Worm (Caenorhabditis elegans) whole organism, early embryonic: ENCODE data around the gene T13H5.8.

Experiments
- B0310.2 ChIP-seq: sonication (generic microtip); optimal IDR thresholded peaks from 2 replicates; lab custom pipeline; 2016; ENCODE audit warnings: mild to moderate bottlenecking, missing genetic modification characterization, missing compliant biosample characterization
- F13C5.2 ChIP-seq: sonication (generic microtip); optimal IDR thresholded peaks from 2 replicates; lab custom pipeline; 2017; ENCODE audit warnings: mild to moderate bottlenecking, missing genetic modification characterization, inconsistent platforms, missing compliant biosample characterization
- aly-1 ChIP-seq: sonication (generic microtip); optimal IDR thresholded peaks from 2 replicates; lab custom pipeline; 2016; ENCODE audit warnings: missing genetic modification characterization, missing compliant biosample characterization
- ama-1 ChIP-seq: fragments of 150-350 bp; optimal IDR thresholded peaks from 2 replicates; lab custom pipeline; 2014
- ceh-13 ChIP-seq: fragments of 200-800 bp; sonication (Bioruptor generic); optimal IDR thresholded peaks from 2 replicates; lab custom pipeline; 2018; ENCODE audit warnings: mild to moderate bottlenecking, missing genetic modification characterization, missing compliant biosample characterization
- ceh-36 ChIP-seq: sonication (generic microtip); optimal IDR thresholded peaks from 2 replicates; lab custom pipeline; 2016; ENCODE audit warnings: missing genetic modification characterization, inconsistent platforms, missing compliant biosample characterization
- ets-7 ChIP-seq: sonication (generic microtip); optimal IDR thresholded peaks from 2 replicates; lab custom pipeline; 2016; ENCODE audit warnings: missing genotype, missing genetic modification characterization, missing compliant biosample characterization
- flt-1 ChIP-seq: fragments of 200-800 bp; sonication (Bioruptor generic); IDR thresholded peaks from 2 replicates; pipeline ENCODE4 v1.3.6; 2022; ENCODE audit warnings: missing genetic modification characterization, missing compliant biosample characterization
- hmbx-1 ChIP-seq: sonication (generic microtip); optimal IDR thresholded peaks from 2 replicates; lab custom pipeline; 2016; ENCODE audit warnings: mild to moderate bottlenecking, missing genetic modification characterization, missing compliant biosample characterization
- hmg-4 ChIP-seq: fragments of 200-800 bp; sonication (Bioruptor generic); optimal IDR thresholded peaks from 2 replicates; lab custom pipeline; 2018; ENCODE audit warnings: mild to moderate bottlenecking, missing genetic modification characterization, missing compliant biosample characterization
- hnd-1 ChIP-seq: sonication (generic microtip); optimal IDR thresholded peaks from 2 replicates; lab custom pipeline; 2016; ENCODE audit warnings: missing genetic modification characterization, missing compliant biosample characterization
- pes-1 ChIP-seq: fragments of 200-800 bp; sonication (Bioruptor generic); IDR thresholded peaks from 2 replicates; pipeline ENCODE4 v1.3.6; 2022; ENCODE audit warnings: missing genetic modification reagents, missing genetic modification characterization, missing compliant biosample characterization
- scrt-1 ChIP-seq: fragments of 200-800 bp; sonication (Bioruptor generic); IDR thresholded peaks from 2 replicates; pipeline ENCODE4 v1.3.6; 2022; ENCODE audit warnings: missing genetic modification characterization, missing compliant biosample characterization
- sea-1 ChIP-seq: fragments of 200-800 bp; sonication (Bioruptor generic); conservative IDR thresholded peaks from 2 replicates; pipeline ENCODE4 v1.3.6; 2022; ENCODE audit warnings: missing genetic modification characterization, missing compliant biosample characterization
- tbx-11 ChIP-seq: fragments of 200-800 bp; sonication (Bioruptor generic); IDR thresholded peaks from 2 replicates; pipeline ENCODE4 v1.3.6; 2022; ENCODE audit warnings: missing genetic modification characterization, missing compliant biosample characterization
- tbx-37 ChIP-seq: fragments of 200-800 bp; sonication (Bioruptor generic); conservative IDR thresholded peaks from 2 replicates; pipeline ENCODE4 v1.3.6; 2022; ENCODE audit warnings: missing genetic modification reagents, missing genetic modification characterization, missing compliant biosample characterization
- tra-4 ChIP-seq: sonication (generic microtip); optimal IDR thresholded peaks from 2 replicates; lab custom pipeline; 2017; ENCODE audit warnings: missing genetic modification characterization, missing compliant biosample characterization

Gene T13H5.8

ce11 chrII:8483124-8483792, 35.1 kb upstream of the T13H5.8 start:
- no peak for TF ChIP-seq tra-4 (tag; lab: Kevin White, UChicago)
- TF ChIP-seq ama-1 (lab: Kevin White, UChicago), result no peak
- no peak for TF ChIP-seq scrt-1 (GFP tag; lab: Robert Waterston, UW)
- no peak for TF ChIP-seq flt-1
- TF ChIP-seq hnd-1 (tag; lab: Kevin White, UChicago), result no peak
- no peak for TF ChIP-seq F13C5.2
- TF ChIP-seq tbx-11, result no peak
- no peak for TF ChIP-seq tbx-37 (GFP tag; lab: Robert Waterston, UW)
- no peak for TF ChIP-seq hmbx-1 (tag; lab: Kevin White, UChicago)

- TF ChIP-seq sea-1 (no peak), ama-1 (lab: Kevin White, UChicago) (no peak), ceh-13 (GFP tag; lab: Kevin White, UChicago) (no peak), hmbx-1 (tag; lab: Kevin White, UChicago) (no peak), hmg-4 (GFP tag; lab: Kevin White, UChicago) (no peak), tbx-11 (no peak), scrt-1 (GFP tag; lab: Robert Waterston, UW) (no peak), ceh-36 (tag; lab: Kevin White, UChicago) (no peak), B0310.2 (tag; lab: Kevin White, UChicago) (no peak), hnd-1 (tag; lab: Kevin White, UChicago) (no peak), ets-7 (tag; lab: Kevin White, UChicago) (no peak), aly-1 (no peak), tbx-37 (GFP tag; lab: Robert Waterston, UW) (no peak), pes-1 (GFP tag; lab: Robert Waterston, UW) (no peak), flt-1 (no peak), tra-4 (tag; lab: Kevin White, UChicago) (no peak), F13C5.2 (no peak)
Observed at ce11 chrII:8483793-8484186, 34.5 kb upstream of the T13H5.8 start, which contains the start of gene taap-1. TSS of gene taap-1 (minus strand) at chrII:8483871.

- TF ChIP-seq ceh-36 (tag; lab: Kevin White, UChicago) (no peak), B0310.2 (tag; lab: Kevin White, UChicago) (no peak), scrt-1 (GFP tag; lab: Robert Waterston, UW) (no peak), aly-1 (no peak), tbx-37 (GFP tag; lab: Robert Waterston, UW) (no peak), tbx-11 (no peak), pes-1 (GFP tag; lab: Robert Waterston, UW) (no peak), ets-7 (tag; lab: Kevin White, UChicago) (no peak), ceh-13 (GFP tag; lab: Kevin White, UChicago) (no peak), flt-1 (no peak), sea-1 (no peak), F13C5.2 (no peak), ama-1 (lab: Kevin White, UChicago) (no peak), hmbx-1 (tag; lab: Kevin White, UChicago) (no peak)
Observed at ce11 chrII:8484546-8484945, 33.8 kb upstream of the T13H5.8 start.

ce11 chrII:8485603-8486002, 32.7 kb upstream of the T13H5.8 start, which contains the start of gene gbh-2:
TSS of gene gbh-2 (plus strand) at chrII:8485879.
- TF ChIP-seq pes-1 (GFP tag; lab: Robert Waterston, UW), result no peak

ce11 chrII:8488123-8488522, 30.2 kb upstream of the T13H5.8 start:
- TF ChIP-seq tra-4 (tag; lab: Kevin White, UChicago) (no peak), B0310.2 (tag; lab: Kevin White, UChicago) (no peak), ets-7 (tag; lab: Kevin White, UChicago) (no peak), pes-1 (GFP tag; lab: Robert Waterston, UW) (no peak), sea-1 (no peak), flt-1 (no peak), aly-1 (no peak), hmbx-1 (tag; lab: Kevin White, UChicago) (no peak), scrt-1 (GFP tag; lab: Robert Waterston, UW) (no peak), tbx-11 (no peak), hnd-1 (tag; lab: Kevin White, UChicago) (no peak), ceh-13 (GFP tag; lab: Kevin White, UChicago) (no peak), tbx-37 (GFP tag; lab: Robert Waterston, UW) (no peak), ama-1 (lab: Kevin White, UChicago) (no peak), F13C5.2 (no peak), hmg-4 (GFP tag; lab: Kevin White, UChicago) (no peak), ceh-36 (tag; lab: Kevin White, UChicago) (no peak)

ce11 chrII:8494228-8494717, 24.0 kb upstream of the T13H5.8 start, which contains the start of gene M05D6.9:
TSS of gene M05D6.9 (plus strand) at chrII:8494278.
- TF ChIP-seq ama-1 (lab: Kevin White, UChicago), result no peak
- no peak for TF ChIP-seq pes-1 (GFP tag; lab: Robert Waterston, UW)
- TF ChIP-seq tra-4 (tag; lab: Kevin White, UChicago), result no peak
- TF ChIP-seq sea-1, result no peak
- no peak for TF ChIP-seq tbx-11
- TF ChIP-seq F13C5.2, result no peak
- no peak for TF ChIP-seq ceh-13 (GFP tag; lab: Kevin White, UChicago)
- no peak for TF ChIP-seq tbx-37 (GFP tag; lab: Robert Waterston, UW)
- no peak for TF ChIP-seq aly-1
- no peak for TF ChIP-seq B0310.2 (tag; lab: Kevin White, UChicago)

ce11 chrII:8496184-8496583, 22.1 kb upstream of the T13H5.8 start:
- TF ChIP-seq ceh-13 (GFP tag; lab: Kevin White, UChicago) (no peak), pes-1 (GFP tag; lab: Robert Waterston, UW) (no peak), scrt-1 (GFP tag; lab: Robert Waterston, UW) (no peak), ets-7 (tag; lab: Kevin White, UChicago) (no peak), hmbx-1 (tag; lab: Kevin White, UChicago) (no peak), B0310.2 (tag; lab: Kevin White, UChicago) (no peak), hmg-4 (GFP tag; lab: Kevin White, UChicago) (no peak), aly-1 (no peak), ama-1 (lab: Kevin White, UChicago) (no peak), flt-1 (no peak), ceh-36 (tag; lab: Kevin White, UChicago) (no peak)
